Fruit fly (Drosophila melanogaster) whole organism, embryonic: ENCODE data around the gene CG5973.

Source experiments
- CG10147 ChIP-seq: fragments of 200-800 bp; sonication (Bioruptor generic); optimal IDR thresholded peaks from 2 replicates; lab custom pipeline; 2019; ENCODE audit warnings: missing biosample characterization, mild to moderate bottlenecking, missing genetic modification characterization, moderate library complexity
- CG11085 ChIP-seq: fragments of 200-800 bp; sonication (Bioruptor generic); IDR thresholded peaks from 2 replicates; pipeline ENCODE4 v1.3.6; 2022; ENCODE audit warnings: missing biosample characterization, missing genetic modification characterization
- CG11504 ChIP-seq: fragments of 200-800 bp; sonication (Bioruptor generic); optimal IDR thresholded peaks from 3 replicates; lab custom pipeline; 2019; ENCODE audit warnings: missing biosample characterization, mild to moderate bottlenecking, missing genetic modification characterization, moderate library complexity
- CG11695 ChIP-seq: fragments of 200-800 bp; sonication (Bioruptor generic); IDR thresholded peaks from 3 replicates; pipeline ENCODE4 v1.3.6; 2022; ENCODE audit warnings: missing biosample characterization, missing genetic modification characterization
- CG13123 ChIP-seq: fragments of 200-800 bp; sonication (Bioruptor generic); optimal IDR thresholded peaks from 2 replicates; lab custom pipeline; 2016; ENCODE audit warnings: missing biosample characterization, missing genetic modification characterization
- CG14050 ChIP-seq: fragments of 200-800 bp; sonication (Bioruptor generic); IDR thresholded peaks from 3 replicates; pipeline ENCODE4 v1.3.6; 2022; ENCODE audit warnings: missing biosample characterization, missing genetic modification characterization
- CG15011 ChIP-seq: fragments of 200-800 bp; sonication (Bioruptor generic); optimal IDR thresholded peaks from 3 replicates; lab custom pipeline; 2018; ENCODE audit warnings: missing biosample characterization, mild to moderate bottlenecking, missing genetic modification characterization
- CG1792 ChIP-seq: fragments of 200-800 bp; sonication (Bioruptor generic); optimal IDR thresholded peaks from 2 replicates; lab custom pipeline; 2016; ENCODE audit warnings: missing biosample characterization, missing genetic modification characterization
- CG18764 ChIP-seq: fragments of 200-800 bp; sonication (Bioruptor generic); optimal IDR thresholded peaks from 3 replicates; lab custom pipeline; 2016; ENCODE audit warnings: missing biosample characterization, missing genetic modification characterization
- CG2120 ChIP-seq: fragments of 200-800 bp; sonication (Bioruptor generic); optimal IDR thresholded peaks from 3 replicates; lab custom pipeline; 2016; ENCODE audit warnings: missing biosample characterization, missing genetic modification characterization
- CG31224 ChIP-seq: fragments of 200-800 bp; sonication (Bioruptor generic); IDR thresholded peaks from 2 replicates; pipeline ENCODE4 v1.3.6; 2022; ENCODE audit warnings: missing biosample characterization, missing genetic modification characterization
- CG4360 ChIP-seq: fragments of 200-800 bp; sonication (Bioruptor generic); IDR thresholded peaks from 2 replicates; pipeline ENCODE4 v1.3.6; 2022; ENCODE audit warnings: missing biosample characterization, missing genetic modification characterization
- CG4404 ChIP-seq: fragments of 200-800 bp; sonication (Bioruptor generic); IDR thresholded peaks from 2 replicates; pipeline ENCODE4 v1.3.6; 2022; ENCODE audit warnings: missing biosample characterization, missing genetic modification characterization
- CG7928 ChIP-seq: fragments of 200-800 bp; sonication (Bioruptor generic); optimal IDR thresholded peaks from 2 replicates; lab custom pipeline; 2017; ENCODE audit warnings: missing biosample characterization, mild to moderate bottlenecking, missing genetic modification characterization
- CG8290 ChIP-seq, 3 experiments: fragments of 200-800 bp; sonication (Bioruptor generic); optimal IDR thresholded peaks; 2 replicates each; lab custom pipeline; 2016 to 2019; ENCODE audit warnings: missing biosample characterization in 3 of 3, missing genetic modification characterization in 3 of 3, mild to moderate bottlenecking in 2 of 3, moderate library complexity in 1 of 3
- CG9797 ChIP-seq: fragments of 200-800 bp; sonication (Bioruptor generic); optimal IDR thresholded peaks from 3 replicates; lab custom pipeline; 2018; ENCODE audit warnings: missing biosample characterization, mild to moderate bottlenecking, missing genetic modification characterization
- Drgx ChIP-seq: fragments of 200-800 bp; sonication (Bioruptor generic); IDR thresholded peaks from 2 replicates; pipeline ENCODE4 v1.3.6; 2022; ENCODE audit warnings: missing biosample characterization, missing genetic modification characterization
- E2f1 ChIP-seq: fragments of 200-800 bp; sonication (Bioruptor generic); IDR thresholded peaks from 2 replicates; pipeline ENCODE4 v1.3.6; 2022; ENCODE audit warnings: missing biosample characterization, missing genetic modification characterization
- Gug ChIP-seq: fragments of 200-800 bp; sonication (Bioruptor generic); IDR thresholded peaks from 4 replicates; pipeline ENCODE4 v1.3.6; 2022; ENCODE audit warnings: missing biosample characterization, missing genetic modification characterization
- HHEX ChIP-seq: fragments of 200-800 bp; sonication (Bioruptor generic); optimal IDR thresholded peaks from 3 replicates; lab custom pipeline; 2017; ENCODE audit warnings: missing biosample characterization, mild to moderate bottlenecking, missing genetic modification characterization, missing genetic modification reagents
- MBD-R2 ChIP-seq: fragments of 200-800 bp; sonication (Bioruptor generic); IDR thresholded peaks from 2 replicates; pipeline ENCODE4 v1.3.6; 2022; ENCODE audit warnings: missing biosample characterization, missing genetic modification characterization
- Mad ChIP-seq: fragments of 200-800 bp; sonication (Bioruptor generic); optimal IDR thresholded peaks from 2 replicates; lab custom pipeline; 2016; ENCODE audit warnings: missing biosample characterization, missing genetic modification characterization
- Sox102F ChIP-seq: fragments of 200-800 bp; sonication (Bioruptor generic); optimal IDR thresholded peaks from 2 replicates; lab custom pipeline; 2018; ENCODE audit warnings: missing biosample characterization, mild to moderate bottlenecking, missing genetic modification characterization, moderate library complexity
- Spps ChIP-seq: fragments of 200-800 bp; sonication (Bioruptor generic); optimal IDR thresholded peaks from 2 replicates; lab custom pipeline; 2018; ENCODE audit warnings: missing biosample characterization, mild to moderate bottlenecking, missing genetic modification characterization
- Taf1 ChIP-seq: fragments of 200-800 bp; sonication (Bioruptor generic); IDR thresholded peaks from 2 replicates; pipeline ENCODE4 v1.3.6; 2022; ENCODE audit warnings: missing biosample characterization, missing genetic modification characterization
- Xrp1 ChIP-seq: fragments of 200-800 bp; sonication (Bioruptor generic); IDR thresholded peaks from 2 replicates; pipeline ENCODE4 v1.3.6; 2022; ENCODE audit warnings: missing biosample characterization, missing genetic modification characterization
- ash1 ChIP-seq: fragments of 200-800 bp; sonication (Bioruptor generic); optimal IDR thresholded peaks from 2 replicates; lab custom pipeline; 2018; ENCODE audit warnings: missing biosample characterization, mild to moderate bottlenecking, missing genetic modification characterization
- br ChIP-seq: fragments of >200 bp; optimal IDR thresholded peaks from 2 replicates; lab custom pipeline; 2017
- bsh ChIP-seq, 2 experiments: fragments of 200-800 bp; sonication (Bioruptor generic); optimal IDR thresholded peaks; 2 replicates each; lab custom pipeline; 2017 to 2018; ENCODE audit warnings: mild to moderate bottlenecking in 2 of 2, missing biosample characterization in 2 of 2, missing genetic modification characterization in 2 of 2, moderate library complexity in 1 of 2
- corto ChIP-seq: fragments of 200-800 bp; sonication (Bioruptor generic); optimal IDR thresholded peaks from 2 replicates; lab custom pipeline; 2016; ENCODE audit warnings: missing biosample characterization, mild to moderate bottlenecking, missing genetic modification characterization, moderate library complexity
- crol ChIP-seq: fragments of 200-800 bp; sonication (Bioruptor generic); IDR thresholded peaks from 2 replicates; pipeline ENCODE4 v1.3.6; 2022; ENCODE audit warnings: missing biosample characterization, missing genetic modification characterization
- dmrt11E ChIP-seq: fragments of 200-800 bp; sonication (Bioruptor generic); optimal IDR thresholded peaks from 3 replicates; lab custom pipeline; 2018; ENCODE audit warnings: missing biosample characterization, mild to moderate bottlenecking, missing genetic modification characterization, moderate library complexity
- ems ChIP-seq: fragments of 200-800 bp; sonication (Bioruptor generic); optimal IDR thresholded peaks from 3 replicates; lab custom pipeline; 2016; ENCODE audit warnings: missing biosample characterization, missing genetic modification characterization
- esg ChIP-seq: fragments of 200-800 bp; sonication (Bioruptor generic); conservative IDR thresholded peaks from 2 replicates; pipeline ENCODE4 v1.3.6; 2022; ENCODE audit warnings: missing biosample characterization, missing genetic modification characterization
- gem ChIP-seq: fragments of 200-800 bp; sonication (Bioruptor generic); optimal IDR thresholded peaks from 2 replicates; lab custom pipeline; 2019; ENCODE audit warnings: missing biosample characterization, mild to moderate bottlenecking, missing genetic modification characterization, moderate library complexity
- gt ChIP-seq: fragments of 200-800 bp; sonication (Bioruptor generic); IDR thresholded peaks from 2 replicates; pipeline ENCODE4 v1.3.6; 2022; ENCODE audit warnings: missing biosample characterization, missing genetic modification characterization
- ind ChIP-seq: fragments of 200-800 bp; sonication (Bioruptor generic); optimal IDR thresholded peaks from 3 replicates; lab custom pipeline; 2016; ENCODE audit warnings: missing biosample characterization, missing genetic modification characterization
- insv ChIP-seq, 2 experiments: fragments of 200-800 bp; sonication (Bioruptor generic); optimal IDR thresholded peaks; 3 replicates each; lab custom pipeline; 2016 to 2018; ENCODE audit warnings: missing biosample characterization in 2 of 2, missing genetic modification characterization in 2 of 2
- psq ChIP-seq: fragments of 200-800 bp; sonication (Bioruptor generic); optimal IDR thresholded peaks from 2 replicates; lab custom pipeline; 2017; ENCODE audit warnings: missing biosample characterization, missing genetic modification characterization
- row ChIP-seq: fragments of 200-800 bp; sonication (Bioruptor generic); IDR thresholded peaks from 3 replicates; pipeline ENCODE4 v1.3.6; 2022; ENCODE audit warnings: missing biosample characterization, missing genetic modification characterization
- sd ChIP-seq: fragments of 200-800 bp; sonication (Bioruptor generic); optimal IDR thresholded peaks from 3 replicates; lab custom pipeline; 2018; ENCODE audit warnings: missing biosample characterization, mild to moderate bottlenecking, missing genetic modification characterization, moderate library complexity
- sim ChIP-seq: fragments of 200-800 bp; sonication (Bioruptor generic); IDR thresholded peaks from 2 replicates; pipeline ENCODE4 v1.3.6; 2022; ENCODE audit warnings: missing biosample characterization, missing genetic modification characterization
- slou ChIP-seq: fragments of 200-800 bp; sonication (Bioruptor generic); optimal IDR thresholded peaks from 3 replicates; lab custom pipeline; 2016; ENCODE audit warnings: missing biosample characterization, missing genetic modification characterization
- sr ChIP-seq: fragments of 200-800 bp; sonication (Bioruptor generic); IDR thresholded peaks from 3 replicates; pipeline ENCODE4 v1.3.6; 2022; ENCODE audit warnings: missing biosample characterization, missing genetic modification characterization
- trh ChIP-seq: fragments of 200-800 bp; sonication (Bioruptor generic); optimal IDR thresholded peaks from 2 replicates; lab custom pipeline; 2016; ENCODE audit warnings: missing biosample characterization, missing genetic modification characterization
- ttk ChIP-seq: fragments of 200-800 bp; sonication (Bioruptor generic); IDR thresholded peaks from 2 replicates; pipeline ENCODE4 v2.1.2; 2022; ENCODE audit warnings: missing biosample characterization, missing genetic modification characterization
- wdn ChIP-seq: fragments of 200-800 bp; sonication (Bioruptor generic); IDR thresholded peaks from 2 replicates; pipeline ENCODE4 v1.3.6; 2022; ENCODE audit warnings: missing biosample characterization, missing genetic modification characterization
- zf30C ChIP-seq: fragments of 200-800 bp; sonication (Bioruptor generic); optimal IDR thresholded peaks from 3 replicates; lab custom pipeline; 2018; ENCODE audit warnings: missing biosample characterization, mild to moderate bottlenecking, missing genetic modification characterization
- zfh2 ChIP-seq: fragments of 200-800 bp; sonication (Bioruptor generic); optimal IDR thresholded peaks from 2 replicates; lab custom pipeline; 2016; ENCODE audit warnings: missing biosample characterization, missing genetic modification characterization

CG5973 gene

DNA sequence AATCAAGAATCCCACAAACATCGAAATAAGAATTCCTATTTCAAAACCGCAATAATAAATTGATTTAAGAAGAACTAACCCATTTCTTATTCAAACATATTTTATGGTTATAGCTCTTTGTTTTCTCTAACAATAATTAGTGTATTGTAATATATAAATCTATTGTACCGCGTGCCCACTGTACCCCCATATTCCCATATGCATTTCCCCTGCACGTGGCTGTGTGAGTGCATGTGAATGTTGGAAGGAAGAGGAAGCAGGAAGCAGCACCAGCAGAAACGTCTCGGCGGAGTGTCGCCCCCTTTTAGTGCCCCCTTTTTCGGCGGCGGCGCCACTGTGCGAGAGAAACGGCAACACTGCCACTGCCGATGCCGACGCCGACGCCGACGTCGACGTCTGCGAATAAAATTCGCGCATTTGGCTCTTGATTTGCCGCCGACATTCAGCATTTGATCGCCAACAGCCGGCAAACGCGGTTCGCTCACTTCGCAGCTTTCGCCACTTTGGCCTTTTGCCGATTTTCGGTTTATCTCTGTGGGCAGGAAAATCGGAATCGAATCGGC lies 13.9 kb upstream of the CG5973 start (continued):
- TF ChIP-seq CG7928 (no peak), gt (GFP tag; lab: Robert Waterston, UW) (no peak), zfh2 (GFP tag; lab: Kevin White, UChicago) (peak; percentile 67), insv (GFP tag; optimal IDR thresholded peaks at IDR 0.05; lab: Kevin White, UChicago) (no peak), zf30C (GFP tag; lab: Kevin White, UChicago) (no peak), wdn (no peak), CG31224 (GFP tag; lab: Robert Waterston, UW) (0 out of 2 replicates have a peak, but pooled peaks have one; percentile 18), CG14050 (GFP tag; lab: Robert Waterston, UW) (0 out of 3 replicates have a peak, but pooled peaks have one; percentile 10), psq (no peak), Taf1 (GFP tag; lab: Robert Waterston, UW) (peak; percentile 45; the same call in 1 of the 2 replicates), trh (GFP tag; lab: Kevin White, UChicago) (no peak), sim (GFP tag; lab: Robert Waterston, UW) (no peak), slou (GFP tag; lab: Kevin White, UChicago) (no peak), Xrp1 (GFP tag; lab: Robert Waterston, UW) (peak; percentile 33; the same call in 1 of the 2 replicates)

- TF ChIP-seq CG2120 (GFP tag; lab: Kevin White, UChicago): peak; percentile 30
- TF ChIP-seq sr (GFP tag; lab: Robert Waterston, UW): no peak
- TF ChIP-seq Mad (GFP tag; lab: Kevin White, UChicago): no peak
- peak; percentile 5 for TF ChIP-seq CG11504 (tag; lab: Kevin White, UChicago)
- TF ChIP-seq CG18764 (GFP tag; lab: Kevin White, UChicago): no peak
- no peak for TF ChIP-seq crol (GFP tag; lab: Robert Waterston, UW)
- TF ChIP-seq gem (tag; lab: Kevin White, UChicago): peak; percentile 7
- no peak for TF ChIP-seq Gug (GFP tag; lab: Robert Waterston, UW)
- TF ChIP-seq br (lab: Kevin White, UChicago): no peak
- no peak for TF ChIP-seq CG1792 (GFP tag; lab: Kevin White, UChicago)
- TF ChIP-seq sd (tag; lab: Kevin White, UChicago): peak; percentile 47
- TF ChIP-seq CG13123 (GFP tag; lab: Kevin White, UChicago): no peak
- no peak for TF ChIP-seq esg
- TF ChIP-seq Spps (tag; lab: Kevin White, UChicago): no peak
- TF ChIP-seq CG11695: no peak
- TF ChIP-seq CG7928: no peak
- TF ChIP-seq HHEX (GFP tag; lab: Kevin White, UChicago): peak; percentile 28
- TF ChIP-seq ind (GFP tag; lab: Kevin White, UChicago): no peak
- 0 out of 2 replicates have a peak, but pooled peaks have one; percentile 22 for TF ChIP-seq ttk (GFP tag; lab: Robert Waterston, UW)
- TF ChIP-seq bsh (GFP tag; optimal IDR thresholded peaks at IDR 0.05; lab: Kevin White, UChicago): peak in 1 of 2 experiments; percentile 33
- no peak for TF ChIP-seq CG11085 (GFP tag; lab: Robert Waterston, UW)
- no peak for TF ChIP-seq Sox102F (GFP tag; lab: Kevin White, UChicago)
- no peak for TF ChIP-seq dmrt11E
- no peak for TF ChIP-seq CG8290 (GFP tag; optimal IDR thresholded peaks at IDR 0.05; lab: Kevin White, UChicago)
- no peak for TF ChIP-seq CG8290 (tag; optimal IDR thresholded peaks at IDR 0.05; lab: Kevin White, UChicago)
- TF ChIP-seq corto (GFP tag; lab: Kevin White, UChicago): peak; percentile 7
- TF ChIP-seq Drgx (GFP tag; lab: Robert Waterston, UW): peak; percentile 52; the same call in 1 of the 2 replicates
- TF ChIP-seq row: peak; percentile 19; the same call in 1 of the 3 replicates
- no peak for TF ChIP-seq ems
- no peak for TF ChIP-seq CG4404 (GFP tag; lab: Robert Waterston, UW)
- no peak for TF ChIP-seq CG10147 (GFP tag; lab: Kevin White, UChicago)
- TF ChIP-seq CG15011 (GFP tag; lab: Kevin White, UChicago): no peak
- TF ChIP-seq MBD-R2 (GFP tag; lab: Robert Waterston, UW): 0 out of 2 replicates have a peak, but pooled peaks have one; percentile 13
- no peak for TF ChIP-seq E2f1 (GFP tag; lab: Robert Waterston, UW)
- TF ChIP-seq CG4360 (GFP tag; lab: Robert Waterston, UW): 0 out of 2 replicates have a peak, but pooled peaks have one; percentile 12
- no peak for TF ChIP-seq ash1
- no peak for TF ChIP-seq CG9797
Observed at dm6 chr2L:7424282-7424905, 12.9 kb upstream of the CG5973 start.
